Worm (Caenorhabditis elegans): Measurements from ENCODE around the gene srsx-10.

Gene srsx-10

DNA sequence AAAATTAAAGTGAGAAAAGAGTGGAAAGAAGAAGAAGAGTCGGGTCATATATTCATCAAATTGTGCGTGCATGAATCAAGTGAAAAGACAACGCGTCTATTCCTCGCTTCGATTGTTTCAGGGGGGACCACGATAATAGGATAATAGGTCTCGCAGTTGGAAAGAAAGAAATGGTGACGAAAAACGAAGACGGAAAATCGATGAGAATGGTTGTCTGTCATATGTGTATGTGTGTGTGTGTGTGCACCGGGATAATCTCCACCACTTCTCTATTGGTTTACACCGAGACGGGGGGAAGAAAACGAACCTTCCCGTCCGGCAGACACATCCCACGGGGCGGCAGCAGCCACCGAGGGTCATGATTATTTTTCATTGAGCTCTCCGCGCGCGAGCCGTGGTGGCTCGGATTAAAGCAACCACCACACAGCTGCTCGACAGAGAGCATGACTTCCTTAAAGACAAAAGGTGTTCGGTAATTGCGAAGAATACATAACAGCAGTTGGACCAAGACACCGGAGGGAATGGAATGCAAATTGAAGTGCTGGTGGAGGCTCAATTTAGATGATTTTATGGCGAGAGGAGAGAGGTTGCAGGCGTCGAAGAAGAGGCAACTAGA, 10.4 kb downstream of the srsx-10 start (continued):
- TF ChIP-seq pros-1 (tag; optimal IDR thresholded peaks at IDR 0.05) (no peak), hlh-30 (tag; optimal IDR thresholded peaks at IDR 0.05; ENCODE audit: insufficient read depth) (peak; percentile 7), pax-1 (tag; optimal IDR thresholded peaks at IDR 0.05) (no peak), unc-42 (tag; optimal IDR thresholded peaks at IDR 0.05) (peak; percentile 70), K09A11.1 (tag; optimal IDR thresholded peaks at IDR 0.05; ENCODE audit: insufficient read depth) (no peak), ceh-2 (tag; optimal IDR thresholded peaks at IDR 0.05) (peak; percentile 51), ceh-24 (tag; optimal IDR thresholded peaks at IDR 0.05) (no peak), ttx-3 (tag; optimal IDR thresholded peaks at IDR 0.05) (no peak), ceh-14 (tag; optimal IDR thresholded peaks at IDR 0.05) (no peak), gmeb-2 (tag; optimal IDR thresholded peaks at IDR 0.05) (no peak), syd-9 (tag; optimal IDR thresholded peaks at IDR 0.05) (no peak), fkh-10 (GFP tag; optimal IDR thresholded peaks at IDR 0.05) (no peak), ets-4 (tag; optimal IDR thresholded peaks at IDR 0.05) (no peak), pha-4 (tag; optimal IDR thresholded peaks at IDR 0.05) (no peak), madf-2 (tag; optimal IDR thresholded peaks at IDR 0.05) (no peak), ceh-19 (GFP tag; optimal IDR thresholded peaks at IDR 0.05) (peak; percentile 60), ceh-31 (tag; optimal IDR thresholded peaks at IDR 0.05) (peak; percentile 57)

DNA sequence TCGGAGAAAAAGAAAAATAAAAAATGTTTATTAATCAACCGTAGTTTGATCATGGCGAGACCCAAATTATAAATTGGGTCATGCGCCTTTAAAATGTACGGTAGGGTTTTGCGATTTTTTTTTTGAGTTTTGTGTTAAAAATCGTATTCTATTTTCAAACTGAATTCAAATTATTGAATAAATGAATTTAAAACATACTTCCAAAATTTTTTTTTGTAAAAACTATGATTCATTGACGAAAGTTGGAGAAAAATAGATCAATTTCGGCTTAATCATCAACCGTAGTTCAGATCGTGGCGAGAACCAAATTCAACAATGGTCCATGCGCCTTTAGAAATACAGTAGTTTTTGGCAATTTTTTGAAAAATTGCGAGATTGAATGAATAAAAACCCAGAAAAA, 11.0 kb downstream of the srsx-10 start:
- TF ChIP-seq ceh-45 (GFP tag; IDR thresholded peaks at IDR 0.05) = no peak

DNA sequence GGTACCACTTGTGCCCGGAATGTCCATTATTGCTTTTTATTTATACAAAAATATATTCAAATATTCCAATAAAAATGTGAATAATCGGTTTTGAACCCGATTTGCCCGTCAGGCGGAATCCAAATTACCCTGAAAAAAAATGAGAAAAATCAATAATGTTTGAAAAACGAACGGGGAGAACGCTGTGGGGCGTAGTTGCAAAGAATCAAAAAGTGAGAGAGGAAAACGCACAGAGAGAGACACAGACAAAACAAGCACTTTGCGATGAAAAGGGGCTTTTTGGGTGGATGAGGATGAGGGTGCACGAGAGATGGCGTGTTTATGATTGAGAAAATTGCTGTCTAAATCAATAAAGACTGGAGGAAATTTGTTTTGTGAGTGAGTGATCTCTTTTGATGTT, 11.6 kb downstream of the srsx-10 start, which contains the start of gene tam-1:
Gene tam-1, minus strand, starts transcription at position 135 of the 400 bp plus-strand sequence.
- no peak for TF ChIP-seq Y22D7AL.16 (tag; optimal IDR thresholded peaks at IDR 0.05)
- TF ChIP-seq ceh-48 (tag; optimal IDR thresholded peaks at IDR 0.05) = peak; percentile 27
- no peak for TF ChIP-seq zip-5 (tag; optimal IDR thresholded peaks at IDR 0.05)
- TF ChIP-seq ttx-3 (tag; optimal IDR thresholded peaks at IDR 0.05) = no peak
- TF ChIP-seq unc-55 (GFP tag; optimal IDR thresholded peaks at IDR 0.05) = peak; percentile 13
- TF ChIP-seq nfya-1 (tag; optimal IDR thresholded peaks at IDR 0.05) = peak; percentile 14
- TF ChIP-seq madf-2 (tag; optimal IDR thresholded peaks at IDR 0.05) = no peak
- TF ChIP-seq unc-42 (tag; optimal IDR thresholded peaks at IDR 0.05) = peak; percentile 33
- TF ChIP-seq sox-2 (GFP tag; IDR thresholded peaks at IDR 0.05) = no peak; the same call in 1 of the 2 replicates

DNA sequence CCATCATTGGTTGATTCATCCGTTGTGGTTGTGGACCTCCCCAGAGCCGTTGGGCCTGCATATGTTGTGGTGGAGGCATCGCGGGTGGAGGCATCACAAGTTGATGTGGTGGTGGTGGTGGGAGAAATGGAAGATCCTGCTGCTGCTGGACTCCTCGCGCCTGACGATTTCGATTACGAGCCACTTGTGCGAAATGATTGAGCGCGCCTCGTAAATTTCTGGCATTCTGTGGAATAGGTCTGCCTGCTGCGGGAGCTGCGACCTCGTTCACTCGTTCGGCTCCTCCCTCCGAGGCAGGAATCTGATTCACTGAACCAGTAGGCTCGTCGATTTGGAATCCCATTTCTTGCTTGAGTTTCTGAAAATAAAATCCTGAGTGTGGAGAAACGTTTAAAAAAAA, 13.9 kb downstream of the srsx-10 start:
- TF ChIP-seq hlh-6 (tag; optimal IDR thresholded peaks at IDR 0.05) = no peak
- TF ChIP-seq ceh-2 (tag; optimal IDR thresholded peaks at IDR 0.05) = no peak
- no peak for TF ChIP-seq F13H6.1 (tag; optimal IDR thresholded peaks at IDR 0.05)
- no peak for TF ChIP-seq pha-2 (tag; optimal IDR thresholded peaks at IDR 0.05)
- no peak for TF ChIP-seq C38D4.7 (GFP tag; optimal IDR thresholded peaks at IDR 0.05)
- no peak for TF ChIP-seq npax-4 (tag; optimal IDR thresholded peaks at IDR 0.05)
- TF ChIP-seq fkh-6 (tag; optimal IDR thresholded peaks at IDR 0.05) = no peak
- TF ChIP-seq ztf-16 (tag; optimal IDR thresholded peaks at IDR 0.05) = no peak
- no peak for TF ChIP-seq fax-1 (tag; optimal IDR thresholded peaks at IDR 0.05)

DNA sequence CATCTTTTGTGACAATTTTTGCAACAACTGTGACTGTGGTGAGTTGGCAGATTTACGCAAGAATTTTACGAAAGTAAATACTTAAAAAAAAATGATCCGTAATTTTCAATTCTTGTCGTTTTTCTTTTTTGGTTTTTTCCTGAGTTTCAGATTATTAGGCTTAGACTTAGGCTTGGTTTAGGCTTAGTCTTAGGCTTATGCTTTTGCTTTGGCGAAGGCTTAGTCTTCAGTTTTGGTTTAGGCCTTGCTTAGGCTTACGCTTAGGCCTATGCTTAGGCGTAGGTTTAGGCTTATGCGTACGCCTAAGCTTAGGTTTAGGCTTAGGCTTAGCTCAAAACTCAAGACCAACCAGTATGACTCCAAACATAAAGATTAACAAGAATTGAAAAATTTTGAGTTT, 17.0 kb downstream of the srsx-10 start:
- TF ChIP-seq hlh-6 (tag; optimal IDR thresholded peaks at IDR 0.05) (no peak), fkh-10 (GFP tag; optimal IDR thresholded peaks at IDR 0.05) (no peak), hlh-13 (GFP tag; optimal IDR thresholded peaks at IDR 0.05) (no peak), ztf-16 (tag; optimal IDR thresholded peaks at IDR 0.05) (no peak), ceh-34 (tag; optimal IDR thresholded peaks at IDR 0.05) (no peak), unc-3 (GFP tag; conservative IDR thresholded peaks at IDR 0.05) (no peak), unc-3 (tag; optimal IDR thresholded peaks at IDR 0.05) (no peak), ceh-45 (GFP tag; IDR thresholded peaks at IDR 0.05) (no peak), hlh-8 (tag; optimal IDR thresholded peaks at IDR 0.05) (no peak), F13H6.1 (tag; optimal IDR thresholded peaks at IDR 0.05) (no peak), ceh-18 (tag; optimal IDR thresholded peaks at IDR 0.05) (no peak), zip-5 (tag; optimal IDR thresholded peaks at IDR 0.05) (no peak), K09A11.1 (tag; optimal IDR thresholded peaks at IDR 0.05; ENCODE audit: insufficient read depth) (no peak), ceh-2 (tag; optimal IDR thresholded peaks at IDR 0.05) (no peak), unc-55 (GFP tag; optimal IDR thresholded peaks at IDR 0.05) (no peak), unc-42 (tag; optimal IDR thresholded peaks at IDR 0.05) (no peak), fkh-6 (tag; optimal IDR thresholded peaks at IDR 0.05) (no peak), pqm-1 (tag; optimal IDR thresholded peaks at IDR 0.05) (no peak)
